Worm (Caenorhabditis elegans) whole organism, L1 larva: ENCODE data around the gene lect-2.
A peak's percentile ranks its signal among the peaks of the same experiment; 100 is the strongest.

Source experiments
- C34B4.2 ChIP-seq: sonication (generic microtip); optimal IDR thresholded peaks from 2 replicates; lab custom pipeline; 2017; ENCODE audit warnings: mild to moderate bottlenecking, missing genetic modification characterization, missing compliant biosample characterization
- F16B12.6 ChIP-seq: fragments of 150-350 bp; optimal IDR thresholded peaks from 2 replicates; lab custom pipeline; 2014; ENCODE audit warnings: missing biosample characterization, missing genetic modification characterization
- Y116A8C.19 ChIP-seq: sonication (generic microtip); optimal IDR thresholded peaks from 2 replicates; lab custom pipeline; 2016; ENCODE audit warnings: missing compliant biosample characterization, missing genetic modification characterization, borderline replicate concordance
- ama-1 ChIP-seq: fragments of 150-350 bp; optimal IDR thresholded peaks from 2 replicates; lab custom pipeline; 2014
- ceh-8 ChIP-seq: fragments of 200-800 bp; sonication (Bioruptor generic); optimal IDR thresholded peaks from 2 replicates; lab custom pipeline; 2018; ENCODE audit warnings: mild to moderate bottlenecking, missing genetic modification characterization, moderate library complexity, missing compliant biosample characterization
- ceh-88 ChIP-seq: fragments of 200-800 bp; sonication (Bioruptor generic); IDR thresholded peaks from 2 replicates; pipeline ENCODE4 v1.3.6; 2022; ENCODE audit warnings: missing genetic modification characterization, missing compliant biosample characterization
- ceh-90 ChIP-seq: sonication (generic microtip); optimal IDR thresholded peaks from 2 replicates; lab custom pipeline; 2016; ENCODE audit warnings: missing genetic modification characterization, missing compliant biosample characterization
- dsc-1 ChIP-seq: sonication (generic microtip); optimal IDR thresholded peaks from 2 replicates; lab custom pipeline; 2016; ENCODE audit warnings: mild to moderate bottlenecking, missing genetic modification characterization, missing compliant biosample characterization
- efl-3 ChIP-seq: fragments of 200-800 bp; sonication (Bioruptor generic); optimal IDR thresholded peaks from 2 replicates; lab custom pipeline; 2018; ENCODE audit warnings: mild to moderate bottlenecking, missing genetic modification characterization, missing compliant biosample characterization
- egl-13 ChIP-seq: sonication (generic microtip); optimal IDR thresholded peaks from 2 replicates; lab custom pipeline; 2016; ENCODE audit warnings: missing genotype, missing genetic modification reagents, missing genetic modification characterization, missing compliant biosample characterization
- elt-2 ChIP-seq: sonication (generic microtip); optimal IDR thresholded peaks from 2 replicates; lab custom pipeline; 2016; ENCODE audit warnings: missing genetic modification characterization, mild to moderate bottlenecking, inconsistent platforms, missing compliant biosample characterization, missing genetic modification reagents
- fkh-8 ChIP-seq: sonication (generic microtip); optimal IDR thresholded peaks from 2 replicates; lab custom pipeline; 2016; ENCODE audit warnings: mild to moderate bottlenecking, missing genetic modification characterization, missing compliant biosample characterization
- fos-1 ChIP-seq: fragments of 150-350 bp; optimal IDR thresholded peaks from 2 replicates; lab custom pipeline; 2014; ENCODE audit warnings: missing biosample characterization, missing genetic modification characterization
- grh-1 ChIP-seq: fragments of 200-800 bp; sonication (Bioruptor generic); IDR thresholded peaks from 2 replicates; pipeline ENCODE4 v1.3.6; 2022; ENCODE audit warnings: missing genetic modification reagents, missing genetic modification characterization, missing compliant biosample characterization
- hlh-4 ChIP-seq: sonication (generic microtip); optimal IDR thresholded peaks from 2 replicates; lab custom pipeline; 2016; ENCODE audit warnings: mild to moderate bottlenecking, missing genetic modification characterization, missing compliant biosample characterization
- irx-1 ChIP-seq: sonication (generic microtip); optimal IDR thresholded peaks from 2 replicates; lab custom pipeline; 2016; ENCODE audit warnings: missing genetic modification characterization, missing compliant biosample characterization
- isw-1 ChIP-seq: fragments of 200-800 bp; sonication (Bioruptor generic); IDR thresholded peaks from 2 replicates; pipeline ENCODE4 v1.3.6; 2022; ENCODE audit warnings: missing genetic modification characterization, missing compliant biosample characterization
- jun-1 ChIP-seq: fragments of 150-350 bp; optimal IDR thresholded peaks from 2 replicates; lab custom pipeline; 2014; ENCODE audit warnings: missing biosample characterization, missing genetic modification reagents, missing genetic modification characterization
- lin-15B ChIP-seq: fragments of 150-350 bp; sonication (generic microtip); optimal IDR thresholded peaks from 3 replicates; lab custom pipeline; 2014; ENCODE audit warnings: missing biosample characterization, missing genetic modification characterization
- lin-39 ChIP-seq: fragments of 150-350 bp; optimal IDR thresholded peaks from 2 replicates; lab custom pipeline; 2014; ENCODE audit warnings: missing biosample characterization, missing genetic modification reagents, missing genetic modification characterization
- mep-1 ChIP-seq: fragments of 150-350 bp; optimal IDR thresholded peaks from 2 replicates; lab custom pipeline; 2014; ENCODE audit warnings: missing biosample characterization, missing genetic modification characterization
- nhr-11 ChIP-seq: fragments of 150-350 bp; optimal IDR thresholded peaks from 2 replicates; lab custom pipeline; 2014; ENCODE audit warnings: missing biosample characterization, missing genetic modification characterization
- nhr-19 ChIP-seq: fragments of 200-800 bp; sonication (Bioruptor generic); conservative IDR thresholded peaks from 2 replicates; pipeline ENCODE4 v1.3.6; 2022; ENCODE audit warnings: missing genetic modification characterization, missing compliant biosample characterization
- nhr-20 ChIP-seq: sonication (generic microtip); optimal IDR thresholded peaks from 2 replicates; lab custom pipeline; 2016; ENCODE audit warnings: mild to moderate bottlenecking, missing genetic modification characterization, missing compliant biosample characterization
- nhr-237 ChIP-seq: fragments of 150-350 bp; optimal IDR thresholded peaks from 2 replicates; lab custom pipeline; 2014; ENCODE audit warnings: missing biosample characterization, missing genetic modification characterization
- nhr-28 ChIP-seq: fragments of 150-350 bp; optimal IDR thresholded peaks from 2 replicates; lab custom pipeline; 2014; ENCODE audit warnings: missing biosample characterization, missing genetic modification characterization
- nhr-47 ChIP-seq: sonication (generic microtip); optimal IDR thresholded peaks from 2 replicates; lab custom pipeline; 2016; ENCODE audit warnings: mild to moderate bottlenecking, missing genetic modification characterization, moderate library complexity, missing compliant biosample characterization
- nhr-76 ChIP-seq: sonication (generic microtip); optimal IDR thresholded peaks from 2 replicates; lab custom pipeline; 2017; ENCODE audit warnings: missing biosample characterization, missing genetic modification characterization
- nhr-77 ChIP-seq: fragments of 150-350 bp; optimal IDR thresholded peaks from 2 replicates; lab custom pipeline; 2014; ENCODE audit warnings: missing biosample characterization, missing genetic modification characterization
- nhr-84 ChIP-seq: sonication (generic microtip); optimal IDR thresholded peaks from 2 replicates; lab custom pipeline; 2017; ENCODE audit warnings: missing biosample characterization, missing genetic modification characterization
- nhr-85 ChIP-seq: sonication (generic microtip); peaks from one replicate; lab custom pipeline; 2016; ENCODE audit warnings: missing genetic modification characterization, inconsistent platforms, missing compliant biosample characterization
- nhr-90 ChIP-seq: sonication (generic microtip); optimal IDR thresholded peaks from 2 replicates; lab custom pipeline; 2016; ENCODE audit warnings: mild to moderate bottlenecking, missing genetic modification characterization, missing compliant biosample characterization; ENCODE audit not compliant: poor library complexity
- pax-3 ChIP-seq: fragments of 200-800 bp; sonication (Bioruptor generic); optimal IDR thresholded peaks from 2 replicates; lab custom pipeline; 2018; ENCODE audit warnings: mild to moderate bottlenecking, missing genetic modification characterization, moderate library complexity, missing compliant biosample characterization
- pqm-1 ChIP-seq: sonication (generic microtip); optimal IDR thresholded peaks from 3 replicates; lab custom pipeline; 2017; ENCODE audit warnings: missing biosample characterization, missing genetic modification characterization
- snpc-4 ChIP-seq: fragments of 150-350 bp; optimal IDR thresholded peaks from 2 replicates; lab custom pipeline; 2014; ENCODE audit warnings: missing biosample characterization, missing genetic modification characterization
- sox-4 ChIP-seq: sonication (generic microtip); optimal IDR thresholded peaks from 2 replicates; lab custom pipeline; 2016; ENCODE audit warnings: missing genetic modification characterization, missing compliant biosample characterization
- sup-37 ChIP-seq: fragments of 200-800 bp; sonication (Bioruptor generic); optimal IDR thresholded peaks from 2 replicates; lab custom pipeline; 2018; ENCODE audit warnings: mild to moderate bottlenecking, missing genetic modification characterization, missing compliant biosample characterization
- swsn-7 ChIP-seq: sonication (generic microtip); optimal IDR thresholded peaks from 2 replicates; lab custom pipeline; 2016; ENCODE audit warnings: missing genetic modification characterization, missing compliant biosample characterization
- unc-30 ChIP-seq: sonication (generic microtip); optimal IDR thresholded peaks from 2 replicates; lab custom pipeline; 2017; ENCODE audit warnings: missing biosample characterization, missing genetic modification characterization
- unc-62 ChIP-seq: fragments of 150-350 bp; optimal IDR thresholded peaks from 2 replicates; lab custom pipeline; 2014; ENCODE audit warnings: missing biosample characterization, missing genetic modification reagents, missing genetic modification characterization
- unc-86 ChIP-seq: sonication (generic microtip); optimal IDR thresholded peaks from 2 replicates; lab custom pipeline; 2016; ENCODE audit warnings: missing genetic modification characterization, missing compliant biosample characterization
- unc-98 ChIP-seq: fragments of 200-800 bp; sonication (Bioruptor generic); IDR thresholded peaks from 2 replicates; pipeline ENCODE4 v1.3.6; 2022; ENCODE audit warnings: missing genetic modification characterization, missing compliant biosample characterization
- vab-15 ChIP-seq: sonication (generic microtip); optimal IDR thresholded peaks from 2 replicates; lab custom pipeline; 2017; ENCODE audit warnings: missing genotype, mild to moderate bottlenecking, missing genetic modification characterization, missing compliant biosample characterization
- xbp-1 ChIP-seq: sonication (generic microtip); optimal IDR thresholded peaks from 2 replicates; lab custom pipeline; 2016; ENCODE audit warnings: missing genetic modification characterization, missing compliant biosample characterization
- zag-1 ChIP-seq: fragments of 150-350 bp; optimal IDR thresholded peaks from 2 replicates; lab custom pipeline; 2014; ENCODE audit warnings: missing biosample characterization, missing genetic modification characterization
- zip-4 ChIP-seq: fragments of 200-800 bp; sonication (Bioruptor generic); optimal IDR thresholded peaks from 2 replicates; lab custom pipeline; 2018; ENCODE audit warnings: mild to moderate bottlenecking, missing genetic modification characterization, moderate library complexity, missing compliant biosample characterization

lect-2 gene

ce11 chrII:5772547-5773142 lies 17.9 kb upstream of the lect-2 start (continued):
- TF ChIP-seq zip-4 (GFP tag; lab: Kevin White, UChicago) (no peak), nhr-85 (tag; lab: Kevin White, UChicago) (peak; percentile 57), Y116A8C.19 (tag; lab: Kevin White, UChicago) (no peak), ceh-88 (no peak), ceh-90 (no peak), nhr-11 (no peak), nhr-28 (no peak), elt-2 (tag; lab: Kevin White, UChicago) (peak; percentile 25), dsc-1 (peak; percentile 10), sox-4 (tag; lab: Kevin White, UChicago) (no peak), sup-37 (no peak), unc-86 (no peak), vab-15 (tag; lab: Kevin White, UChicago) (no peak), mep-1 (tag; lab: Kevin White, UChicago) (peak; percentile 9), nhr-237 (tag; lab: Kevin White, UChicago) (no peak), lin-39 (tag; lab: Kevin White, UChicago) (no peak), nhr-19 (GFP tag; lab: Robert Waterston, UW) (peak; percentile 59), fkh-8 (tag; lab: Kevin White, UChicago) (peak; percentile 16), irx-1 (tag; lab: Kevin White, UChicago) (no peak), grh-1 (no peak), nhr-77 (tag; lab: Kevin White, UChicago) (peak; percentile 19), nhr-84 (tag; lab: Kevin White, UChicago) (no peak), pax-3 (tag; lab: Kevin White, UChicago) (no peak), nhr-20 (tag; lab: Kevin White, UChicago) (peak; percentile 63), pqm-1 (tag; lab: Kevin White, UChicago) (no peak), hlh-4 (tag; lab: Kevin White, UChicago) (no peak), unc-62 (GFP tag; lab: Kevin White, UChicago) (no peak), ama-1 (lab: Kevin White, UChicago) (no peak), egl-13 (no peak), swsn-7 (tag; lab: Kevin White, UChicago) (peak; percentile 51), unc-98 (GFP tag; lab: Robert Waterston, UW) (no peak), isw-1 (GFP tag; lab: Robert Waterston, UW) (0 out of 2 replicates have a peak, but pooled peaks have one; percentile 3), snpc-4 (tag; lab: Kevin White, UChicago) (peak; percentile 23), ceh-8 (peak; percentile 11), F16B12.6 (peak; percentile 42), efl-3 (GFP tag; lab: Kevin White, UChicago) (no peak), zag-1 (tag; lab: Kevin White, UChicago) (no peak), nhr-76 (tag; lab: Kevin White, UChicago) (no peak), fos-1 (no peak), lin-15B (no peak), C34B4.2 (tag; lab: Kevin White, UChicago) (no peak), nhr-90 (tag; lab: Kevin White, UChicago) (peak; percentile 50), nhr-47 (tag; lab: Kevin White, UChicago) (peak; percentile 63), unc-30 (tag; lab: Kevin White, UChicago) (no peak), jun-1 (tag; lab: Kevin White, UChicago) (no peak), xbp-1 (tag; lab: Kevin White, UChicago) (peak; percentile 17)
